Fruit fly (Drosophila melanogaster) S2 (cell line): ENCODE data around the gene Gfat2.

Experiments used
- CG8478 ChIP-seq: fragments of >200 bp; optimal IDR thresholded peaks from 2 replicates; lab custom pipeline; 2018
- CTCF ChIP-seq, 2 experiments: fragments of >200 bp; optimal IDR thresholded peaks; 2 replicates each; lab custom pipeline; 2018

- TF ChIP-seq CTCF (optimal IDR thresholded peaks at IDR 0.05; lab: Kevin White, UChicago) (no peak), CG8478 (lab: Kevin White, UChicago) (no peak)
These were observed 9.1 kb downstream of the Gfat2 start for dm6 chr3R:28330266-28331125.
